Fruit fly (Drosophila melanogaster): ENCODE measurements around the gene Rcc1.

Gene Rcc1

dm6 chr3L:5975785-5976120, 43.2 kb upstream of the Rcc1 start, which contains the start of gene CG10479 (continued):
- TF ChIP-seq CG10543 (GFP tag; optimal IDR thresholded peaks at IDR 0.05) = no peak
- TF ChIP-seq CG14965 (GFP tag; optimal IDR thresholded peaks at IDR 0.05; ENCODE audit: borderline replicate concordance) = no peak
- no peak for TF ChIP-seq CG9437 (GFP tag; optimal IDR thresholded peaks at IDR 0.05)
- no peak for TF ChIP-seq CG13287 (GFP tag; IDR thresholded peaks at IDR 0.05; ENCODE audit: partially characterized antibody)
- peak; percentile 62; the same call in 1 of the 3 replicates for TF ChIP-seq gce (GFP tag; IDR thresholded peaks at IDR 0.05)
- no peak for TF ChIP-seq chif (GFP tag; optimal IDR thresholded peaks at IDR 0.05)
- no peak for TF ChIP-seq CG4730 (GFP tag; IDR thresholded peaks at IDR 0.05)
- no peak for TF ChIP-seq corto (GFP tag; optimal IDR thresholded peaks at IDR 0.05)
- no peak for TF ChIP-seq CG10979 (tag; optimal IDR thresholded peaks at IDR 0.05)
- no peak for TF ChIP-seq CG12744 (GFP tag; optimal IDR thresholded peaks at IDR 0.05)
- TF ChIP-seq fd96Cb (tag; optimal IDR thresholded peaks at IDR 0.05) = no peak
- TF ChIP-seq ap (GFP tag; IDR thresholded peaks at IDR 0.05) = no peak
- no peak for TF ChIP-seq oc (tag; optimal IDR thresholded peaks at IDR 0.05)
- TF ChIP-seq grau (tag; optimal IDR thresholded peaks at IDR 0.05) = no peak
- TF ChIP-seq CoRest (tag; optimal IDR thresholded peaks at IDR 0.05) = no peak
- TF ChIP-seq Dek (tag; optimal IDR thresholded peaks at IDR 0.05) = no peak
- TF ChIP-seq CG7556 (GFP tag; optimal IDR thresholded peaks at IDR 0.05) = no peak
- no peak for TF ChIP-seq Xbp1 (GFP tag; optimal IDR thresholded peaks at IDR 0.05)
- no peak for TF ChIP-seq pum (GFP tag; optimal IDR thresholded peaks at IDR 0.05)
- no peak for TF ChIP-seq CG6272 (GFP tag; IDR thresholded peaks at IDR 0.05)
- no peak for TF ChIP-seq sug (tag; optimal IDR thresholded peaks at IDR 0.05)
- no peak for TF ChIP-seq CG3995 (GFP tag; optimal IDR thresholded peaks at IDR 0.05)
- TF ChIP-seq shn (GFP tag; optimal IDR thresholded peaks at IDR 0.05) = no peak
- TF ChIP-seq fd64A (GFP tag; optimal IDR thresholded peaks at IDR 0.05) = no peak
- TF ChIP-seq CG17385 (GFP tag; optimal IDR thresholded peaks at IDR 0.05) = peak; percentile 94
- TF ChIP-seq croc (GFP tag; conservative IDR thresholded peaks at IDR 0.05) = no peak
- TF ChIP-seq bab2 (GFP tag; optimal IDR thresholded peaks at IDR 0.05) = no peak
- TF ChIP-seq CG31441 (GFP tag; IDR thresholded peaks at IDR 0.05) = no peak
- no peak for TF ChIP-seq CG12299 (tag; optimal IDR thresholded peaks at IDR 0.05)
- no peak for TF ChIP-seq CG18764 (GFP tag; optimal IDR thresholded peaks at IDR 0.05)
- TF ChIP-seq B-H2 (GFP tag; optimal IDR thresholded peaks at IDR 0.05) = no peak
- no peak for TF ChIP-seq CG2202 (tag; optimal IDR thresholded peaks at IDR 0.05)
- no peak for TF ChIP-seq zen (tag; optimal IDR thresholded peaks at IDR 0.05)
- TF ChIP-seq CG2875 (GFP tag; optimal IDR thresholded peaks at IDR 0.05) = no peak
- no peak for TF ChIP-seq CG7987 (GFP tag; optimal IDR thresholded peaks at IDR 0.05)
- TF ChIP-seq Asciz (GFP tag; optimal IDR thresholded peaks at IDR 0.05) = no peak
- TF ChIP-seq Fer2 (tag; optimal IDR thresholded peaks at IDR 0.05) = no peak
- TF ChIP-seq Scr (GFP tag; IDR thresholded peaks at IDR 0.05; ENCODE audit: partially characterized antibody) = no peak
- TF ChIP-seq hkb (optimal IDR thresholded peaks at IDR 0.05) = no peak
- no peak for TF ChIP-seq hkb (GFP tag; IDR thresholded peaks at IDR 0.05)
- no peak for TF ChIP-seq CG17568 (GFP tag; optimal IDR thresholded peaks at IDR 0.05)
- TF ChIP-seq CG10267 (tag; optimal IDR thresholded peaks at IDR 0.05) = no peak
- TF ChIP-seq ato (GFP tag; IDR thresholded peaks at IDR 0.05; ENCODE audit: partially characterized antibody) = peak; percentile 47
- TF ChIP-seq CG7372 (GFP tag; IDR thresholded peaks at IDR 0.05) = no peak
- TF ChIP-seq tna (GFP tag; IDR thresholded peaks at IDR 0.05; ENCODE audit: partially characterized antibody) = 0 out of 2 replicates have a peak, but pooled peaks have one; percentile 42
- TF ChIP-seq zfh1 (GFP tag; IDR thresholded peaks at IDR 0.05) = 0 out of 3 replicates have a peak, but pooled peaks have one; percentile 5
- no peak for TF ChIP-seq pzg (GFP tag; optimal IDR thresholded peaks at IDR 0.05)
- TF ChIP-seq CG6791 (GFP tag; IDR thresholded peaks at IDR 0.05; ENCODE audit: partially characterized antibody) = peak; percentile 66; the same call in 2 of the 3 replicates
- TF ChIP-seq CG7271 (tag; optimal IDR thresholded peaks at IDR 0.05) = no peak
- no peak for TF ChIP-seq CG15514 (GFP tag; optimal IDR thresholded peaks at IDR 0.05)
- no peak for TF ChIP-seq CG6689 (GFP tag; IDR thresholded peaks at IDR 0.05)

All from whole organism, embryonic.